Fruit fly (Drosophila melanogaster): Measurements from ENCODE around the gene CG9917.

Gene CG9917

dm6 chrX:16323063-16323462, at the start of gene CG9917, which contains the start of gene CG32579:
CG9917 (minus strand) TSS chrX:16323231.
CG32579 (plus strand) TSS chrX:16323286.
- peak; percentile 17 for TF ChIP-seq CG14711 (tag; optimal IDR thresholded peaks at IDR 0.05)
- TF ChIP-seq tj (GFP tag; optimal IDR thresholded peaks at IDR 0.05), result peak; percentile 19
- TF ChIP-seq kay (GFP tag; ENCODE audit: borderline replicate concordance), result no peak
- no peak for TF ChIP-seq CG33017 (tag; optimal IDR thresholded peaks at IDR 0.05)
- TF ChIP-seq bab1 (GFP tag; optimal IDR thresholded peaks at IDR 0.05), result peak; percentile 50
- peak; percentile 19 for TF ChIP-seq CG7101 (tag; optimal IDR thresholded peaks at IDR 0.05)
- peak; percentile 54 for TF ChIP-seq Mnt (GFP tag; optimal IDR thresholded peaks at IDR 0.05)

DNA sequence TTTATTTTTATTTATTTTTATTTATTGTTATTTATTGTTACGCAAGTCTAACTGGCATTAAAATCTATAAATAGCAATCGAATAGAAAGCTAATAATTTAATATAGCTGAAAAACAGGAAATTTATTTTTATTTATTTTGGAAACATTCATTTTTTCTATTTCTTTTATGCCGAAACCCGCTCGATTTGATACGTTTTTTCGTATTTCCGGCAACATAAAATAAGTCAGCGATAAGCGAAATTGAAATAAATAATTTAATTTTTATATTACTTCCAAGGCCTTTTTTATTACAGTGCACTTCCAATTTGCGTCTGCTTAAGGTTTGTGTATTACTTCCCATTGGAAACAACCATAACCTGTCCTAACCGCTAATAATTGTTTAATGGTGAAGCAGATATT, 48.9 kb upstream of the CG9917 start:
- TF ChIP-seq cnc (optimal IDR thresholded peaks at IDR 0.05) (no peak), kay (GFP tag; ENCODE audit: borderline replicate concordance) (peak; percentile 30), CG14711 (tag; optimal IDR thresholded peaks at IDR 0.05) (no peak), CG12768 (GFP tag; optimal IDR thresholded peaks at IDR 0.05) (no peak), Crg-1 (GFP tag; optimal IDR thresholded peaks at IDR 0.05) (no peak), Clk (GFP tag; optimal IDR thresholded peaks at IDR 0.05) (no peak), CG7101 (tag; optimal IDR thresholded peaks at IDR 0.05) (no peak)

DNA sequence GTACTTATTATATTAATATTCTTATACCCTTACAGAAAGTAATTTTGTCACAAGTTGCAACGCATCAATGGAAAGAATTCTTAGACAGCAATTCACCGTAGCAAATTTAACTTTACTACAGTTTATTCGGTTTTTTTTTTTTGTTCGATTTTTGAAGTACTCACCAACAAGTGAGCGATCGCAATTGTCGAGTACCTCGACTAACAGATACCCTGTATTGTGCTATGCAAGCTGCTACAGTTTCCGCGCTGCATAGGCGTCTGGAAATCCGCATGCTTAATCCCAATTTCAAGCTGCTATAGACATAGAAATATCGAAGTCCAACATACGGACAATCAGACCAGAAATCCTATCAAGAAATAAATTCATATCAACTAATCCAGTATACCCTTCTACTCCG, 45.6 kb upstream of the CG9917 start:
- TF ChIP-seq Clk (GFP tag; optimal IDR thresholded peaks at IDR 0.05), result no peak
- no peak for TF ChIP-seq ovo (GFP tag; optimal IDR thresholded peaks at IDR 0.05)
- TF ChIP-seq CG5204 (GFP tag; optimal IDR thresholded peaks at IDR 0.05), result no peak
- no peak for TF ChIP-seq Mnt (GFP tag; optimal IDR thresholded peaks at IDR 0.05)
- no peak for TF ChIP-seq CG12768 (GFP tag; optimal IDR thresholded peaks at IDR 0.05)
- TF ChIP-seq kay (GFP tag; ENCODE audit: borderline replicate concordance), result no peak
- TF ChIP-seq toe (GFP tag; optimal IDR thresholded peaks at IDR 0.05), result no peak
- TF ChIP-seq tj (GFP tag; optimal IDR thresholded peaks at IDR 0.05), result no peak
- no peak for TF ChIP-seq bab1 (GFP tag; optimal IDR thresholded peaks at IDR 0.05)
- TF ChIP-seq CG1620 (GFP tag; optimal IDR thresholded peaks at IDR 0.05), result no peak
- no peak for TF ChIP-seq CG11617 (GFP tag; optimal IDR thresholded peaks at IDR 0.05)
- no peak for TF ChIP-seq cnc (optimal IDR thresholded peaks at IDR 0.05)
- TF ChIP-seq CG7045 (GFP tag; optimal IDR thresholded peaks at IDR 0.05), result no peak
- no peak for TF ChIP-seq Crg-1 (GFP tag; optimal IDR thresholded peaks at IDR 0.05)
- no peak for TF ChIP-seq pad (GFP tag; optimal IDR thresholded peaks at IDR 0.05)
- TF ChIP-seq CG7101 (tag; optimal IDR thresholded peaks at IDR 0.05), result no peak
- TF ChIP-seq CG33017 (tag; optimal IDR thresholded peaks at IDR 0.05), result no peak

DNA sequence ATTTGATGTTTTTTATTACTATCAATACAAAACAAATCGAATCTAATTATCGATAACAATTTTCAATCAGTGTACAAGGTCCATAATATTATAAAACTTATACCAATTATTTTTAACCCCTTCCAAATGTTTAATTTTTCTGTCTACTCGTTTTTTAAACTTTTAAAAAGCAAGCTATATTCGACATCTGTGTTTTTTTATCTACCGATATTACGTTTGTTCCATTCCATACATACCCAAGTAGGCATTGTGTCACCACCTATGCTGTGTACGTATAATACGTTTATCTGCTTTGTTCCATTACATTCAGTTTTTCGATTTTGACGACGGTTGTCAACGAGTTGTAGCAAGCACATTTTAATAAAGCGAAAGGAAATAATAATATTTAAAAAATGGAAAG, 38.3 kb upstream of the CG9917 start, which contains the start of gene nonA:
Gene nonA (plus strand): TSS at position 264 of the 400 bp plus-strand sequence.
- TF ChIP-seq Clk (GFP tag; optimal IDR thresholded peaks at IDR 0.05) (no peak), Crg-1 (GFP tag; optimal IDR thresholded peaks at IDR 0.05) (peak; percentile 1), Mnt (GFP tag; optimal IDR thresholded peaks at IDR 0.05) (peak; percentile 41), bab1 (GFP tag; optimal IDR thresholded peaks at IDR 0.05) (peak; percentile 33), CG11617 (GFP tag; optimal IDR thresholded peaks at IDR 0.05) (no peak), CG5204 (GFP tag; optimal IDR thresholded peaks at IDR 0.05) (no peak), toe (GFP tag; optimal IDR thresholded peaks at IDR 0.05) (no peak), CG7045 (GFP tag; optimal IDR thresholded peaks at IDR 0.05) (no peak), kay (GFP tag; ENCODE audit: borderline replicate concordance) (no peak)

dm6 chrX:16358670-16359320, 35.8 kb upstream of the CG9917 start, which contains the start of the genes U2af50 and PIG-Q:
U2af50 (minus strand) TSS chrX:16359039.
PIG-Q (plus strand) TSS chrX:16359143.
- TF ChIP-seq Hr96 (GFP tag; optimal IDR thresholded peaks at IDR 0.05), result no peak
- no peak for TF ChIP-seq CG5204 (GFP tag; optimal IDR thresholded peaks at IDR 0.05)
- peak; percentile 94 for TF ChIP-seq CG7101 (tag; optimal IDR thresholded peaks at IDR 0.05)
- TF ChIP-seq CG7045 (GFP tag; optimal IDR thresholded peaks at IDR 0.05), result peak; percentile 76
- peak; percentile 75 for TF ChIP-seq kay (GFP tag; ENCODE audit: borderline replicate concordance)
- peak; percentile 89 for TF ChIP-seq ovo (GFP tag; optimal IDR thresholded peaks at IDR 0.05)
- peak; percentile 90 for TF ChIP-seq CG14711 (tag; optimal IDR thresholded peaks at IDR 0.05)
- no peak for TF ChIP-seq cic (GFP tag; optimal IDR thresholded peaks at IDR 0.05)
- TF ChIP-seq toe (GFP tag; optimal IDR thresholded peaks at IDR 0.05), result peak; percentile 65
- peak; percentile 78 for TF ChIP-seq tj (GFP tag; optimal IDR thresholded peaks at IDR 0.05)
- peak; percentile 84 for TF ChIP-seq Mnt (GFP tag; optimal IDR thresholded peaks at IDR 0.05)
- TF ChIP-seq CG33017 (tag; optimal IDR thresholded peaks at IDR 0.05), result peak; percentile 82
- TF ChIP-seq pad (GFP tag; optimal IDR thresholded peaks at IDR 0.05), result peak; percentile 78
- peak; percentile 73 for TF ChIP-seq Crg-1 (GFP tag; optimal IDR thresholded peaks at IDR 0.05)
- no peak for TF ChIP-seq cnc (optimal IDR thresholded peaks at IDR 0.05)
- peak; percentile 84 for TF ChIP-seq CG12768 (GFP tag; optimal IDR thresholded peaks at IDR 0.05)
- peak; percentile 93 for TF ChIP-seq CG11617 (GFP tag; optimal IDR thresholded peaks at IDR 0.05)
- peak; percentile 41 for TF ChIP-seq CG1620 (GFP tag; optimal IDR thresholded peaks at IDR 0.05)
- peak; percentile 59 for TF ChIP-seq Clk (GFP tag; optimal IDR thresholded peaks at IDR 0.05)
- TF ChIP-seq bab1 (GFP tag; optimal IDR thresholded peaks at IDR 0.05), result peak; percentile 94

DNA sequence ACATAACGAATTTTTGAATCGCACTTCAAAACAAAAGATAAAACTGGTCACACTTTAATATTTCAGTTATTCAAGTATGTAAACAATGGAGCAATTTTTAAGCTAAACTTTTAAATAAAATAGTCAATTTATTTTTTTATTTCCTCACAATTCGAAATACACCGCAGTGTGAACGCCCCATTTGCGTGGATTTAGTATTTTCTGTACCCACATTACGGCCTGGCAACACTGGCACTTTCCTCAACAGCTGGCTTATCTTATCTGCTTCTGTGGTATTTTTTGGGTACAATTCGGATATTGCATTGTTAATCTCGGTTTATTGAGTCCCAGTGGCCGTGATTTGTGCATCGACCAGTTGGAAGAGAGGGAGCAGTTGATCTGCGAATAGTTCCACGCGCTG, 27.0 kb upstream of the CG9917 start, which contains the start of gene sl:
Gene sl (plus strand): TSS at position 254 of the 400 bp plus-strand sequence.
- TF ChIP-seq CG5204 (GFP tag; optimal IDR thresholded peaks at IDR 0.05), result no peak
- TF ChIP-seq CG14711 (tag; optimal IDR thresholded peaks at IDR 0.05), result peak; percentile 67
- TF ChIP-seq tj (GFP tag; optimal IDR thresholded peaks at IDR 0.05), result no peak
- no peak for TF ChIP-seq CG1620 (GFP tag; optimal IDR thresholded peaks at IDR 0.05)
- TF ChIP-seq toe (GFP tag; optimal IDR thresholded peaks at IDR 0.05), result no peak
- TF ChIP-seq pad (GFP tag; optimal IDR thresholded peaks at IDR 0.05), result no peak
- no peak for TF ChIP-seq CG12768 (GFP tag; optimal IDR thresholded peaks at IDR 0.05)
- no peak for TF ChIP-seq Hr96 (GFP tag; optimal IDR thresholded peaks at IDR 0.05)
- no peak for TF ChIP-seq Clk (GFP tag; optimal IDR thresholded peaks at IDR 0.05)
